Worm (Caenorhabditis elegans): ENCODE results near the gene nhr-161.

nhr-161 gene

ce11 chrV:6949770-6950169 is 32.9 kb downstream of the nhr-161 start, which contains the start of gene Y57E12B.11:
Gene Y57E12B.11, minus strand, starts transcription at chrV:6949870.
- TF ChIP-seq nhr-10 (tag; optimal IDR thresholded peaks at IDR 0.05): no peak

DNA sequence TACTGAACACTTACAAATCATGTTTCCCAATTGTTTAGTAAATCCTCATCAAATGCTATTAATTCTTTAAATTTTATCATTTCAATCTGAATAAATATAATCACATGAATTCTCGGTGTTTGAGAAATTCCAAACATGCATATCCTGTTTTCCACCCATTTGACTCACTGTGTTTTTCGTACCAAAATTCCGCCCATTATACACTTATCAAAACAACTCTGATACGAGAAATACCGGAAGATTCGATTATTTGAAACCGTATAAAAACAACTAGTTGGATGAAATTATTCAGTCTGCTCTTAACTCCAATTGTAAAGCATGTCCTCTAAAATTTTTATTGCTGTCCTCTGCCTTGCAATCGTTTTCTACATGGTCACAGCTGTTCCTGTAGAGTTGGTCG is 34.5 kb downstream of the nhr-161 start, which contains the start of gene Y57E12B.1:
Y57E12B.1 (plus strand) TSS at position 301 of the 400 bp plus-strand sequence.
- TF ChIP-seq sma-3 (GFP tag; optimal IDR thresholded peaks at IDR 0.05) (no peak), nhr-129 (tag; optimal IDR thresholded peaks at IDR 0.05) (no peak), elt-3 (tag; optimal IDR thresholded peaks at IDR 0.05) (no peak)

DNA sequence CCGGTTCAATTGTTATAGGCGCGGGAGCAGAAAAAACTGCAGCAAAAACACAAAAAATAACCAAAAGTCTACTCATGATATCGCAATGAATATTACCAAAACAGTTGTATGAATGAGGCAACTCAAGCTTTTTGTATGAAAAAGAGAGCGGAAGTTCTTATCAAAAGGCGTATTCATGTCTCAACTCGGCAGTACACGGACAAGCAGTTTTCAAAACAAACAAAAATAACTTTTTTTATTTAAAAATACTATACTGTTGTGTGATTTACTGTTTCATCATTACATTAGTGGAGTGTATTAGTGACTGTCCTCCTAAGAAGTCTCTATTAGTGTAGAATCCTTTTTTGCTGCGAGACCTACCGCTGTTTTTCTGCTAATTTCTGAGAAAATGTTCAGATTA is 35.3 kb downstream of the nhr-161 start, which contains the start of gene Y57E12B.4:
Y57E12B.4 (minus strand) TSS at position 101 of the 400 bp plus-strand sequence.
- TF ChIP-seq sem-4 (tag; optimal IDR thresholded peaks at IDR 0.05) (no peak), nhr-237 (tag; optimal IDR thresholded peaks at IDR 0.05) (no peak), nhr-6 (tag; optimal IDR thresholded peaks at IDR 0.05) (no peak), gmeb-1 (tag; optimal IDR thresholded peaks at IDR 0.05) (no peak), elt-1 (tag; optimal IDR thresholded peaks at IDR 0.05) (no peak), nhr-129 (tag; optimal IDR thresholded peaks at IDR 0.05) (no peak)

DNA sequence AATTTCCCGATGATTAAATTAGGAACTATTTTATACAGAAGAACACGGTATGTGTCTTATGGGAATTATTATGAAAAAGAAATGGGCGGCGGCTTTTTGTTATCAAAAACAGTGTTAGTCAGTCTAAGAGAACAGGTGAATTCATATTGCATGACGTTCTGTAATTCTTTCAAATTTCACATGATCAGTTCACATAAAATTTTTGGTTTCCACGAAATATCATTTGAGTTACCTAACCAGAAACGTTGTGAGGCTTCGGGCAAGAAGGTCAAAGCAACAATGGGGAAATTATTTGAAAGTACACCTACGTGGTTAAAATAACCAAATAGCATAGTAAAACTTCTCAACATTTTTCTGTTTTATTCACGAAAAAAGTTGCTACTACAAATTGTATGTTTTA is 46.8 kb downstream of the nhr-161 start, which contains the start of gene Y57E12B.10:
Y57E12B.10 (minus strand) TSS at position 101 of the 400 bp plus-strand sequence.
- TF ChIP-seq unc-62 (GFP tag; optimal IDR thresholded peaks at IDR 0.05) (no peak), F13H6.1 (tag; optimal IDR thresholded peaks at IDR 0.05) (no peak), sma-3 (GFP tag; optimal IDR thresholded peaks at IDR 0.05) (no peak), nhr-6 (tag; optimal IDR thresholded peaks at IDR 0.05) (no peak), sma-9 (GFP tag; optimal IDR thresholded peaks at IDR 0.05) (no peak), sma-9 (tag; optimal IDR thresholded peaks at IDR 0.05) (no peak), unc-55 (GFP tag; optimal IDR thresholded peaks at IDR 0.05) (no peak), egl-27 (tag; optimal IDR thresholded peaks at IDR 0.05) (no peak), elt-1 (tag; optimal IDR thresholded peaks at IDR 0.05) (no peak)

- TF ChIP-seq nhr-23 (tag; optimal IDR thresholded peaks at IDR 0.05): no peak
- TF ChIP-seq dmd-4 (tag; optimal IDR thresholded peaks at IDR 0.05): no peak
- no peak for TF ChIP-seq mbf-1 (tag; optimal IDR thresholded peaks at IDR 0.05)
- no peak for TF ChIP-seq nhr-6 (tag; optimal IDR thresholded peaks at IDR 0.05)
- TF ChIP-seq sma-3 (GFP tag; optimal IDR thresholded peaks at IDR 0.05): no peak
- no peak for TF ChIP-seq nhr-25 (tag; optimal IDR thresholded peaks at IDR 0.05)
- TF ChIP-seq ceh-16 (tag; optimal IDR thresholded peaks at IDR 0.05): no peak
- TF ChIP-seq fos-1 (tag; optimal IDR thresholded peaks at IDR 0.05): no peak
- TF ChIP-seq nhr-11 (tag; optimal IDR thresholded peaks at IDR 0.05): no peak
- TF ChIP-seq ztf-11 (tag; optimal IDR thresholded peaks at IDR 0.05): no peak
Measured at ce11 chrV:6934212-6934611, 48.5 kb downstream of the nhr-161 start, which contains the start of gene lipl-6. Gene lipl-6, minus strand, starts transcription at chrV:6934312.

Data from whole organism, L2 larva.